Fruit fly (Drosophila melanogaster) whole organism, embryonic: ENCODE data around the gene CG6012.

Experiments
- Asciz ChIP-seq: fragments of 200-800 bp; sonication (Bioruptor generic); optimal IDR thresholded peaks from 2 replicates; lab custom pipeline; 2017; ENCODE audit warnings: missing biosample characterization, mild to moderate bottlenecking, missing genetic modification characterization, missing genetic modification reagents
- Awh ChIP-seq: fragments of 200-800 bp; sonication (Bioruptor generic); IDR thresholded peaks from 2 replicates; pipeline ENCODE4, ENCODE4 v1.3.6; 2022; ENCODE audit warnings: missing biosample characterization, missing genetic modification characterization
- Bgb ChIP-seq: fragments of 200-800 bp; sonication (Bioruptor generic); IDR thresholded peaks from 2 replicates; pipeline ENCODE4 v1.3.6; 2022; ENCODE audit warnings: missing biosample characterization, missing genetic modification characterization; ENCODE audit not compliant: partially characterized antibody
- CG11456 ChIP-seq: fragments of 200-800 bp; sonication (Bioruptor generic); IDR thresholded peaks from 3 replicates; pipeline ENCODE4 v1.3.6; 2022; ENCODE audit warnings: missing biosample characterization, missing genetic modification characterization
- CG11696 ChIP-seq: fragments of 200-800 bp; sonication (Bioruptor generic); IDR thresholded peaks from 2 replicates; pipeline ENCODE4 v1.3.6; 2022; ENCODE audit warnings: missing biosample characterization, missing genetic modification characterization
- CG12236 ChIP-seq: fragments of 200-800 bp; sonication (Bioruptor generic); optimal IDR thresholded peaks from 2 replicates; lab custom pipeline; 2016; ENCODE audit warnings: missing biosample characterization, missing genetic modification characterization
- CG12744 ChIP-seq: fragments of 200-800 bp; sonication (Bioruptor generic); optimal IDR thresholded peaks from 2 replicates; lab custom pipeline; 2016; ENCODE audit warnings: missing biosample characterization, missing genetic modification characterization
- CG13123 ChIP-seq: fragments of 200-800 bp; sonication (Bioruptor generic); optimal IDR thresholded peaks from 2 replicates; lab custom pipeline; 2016; ENCODE audit warnings: missing biosample characterization, missing genetic modification characterization
- CG15011 ChIP-seq: fragments of 200-800 bp; sonication (Bioruptor generic); optimal IDR thresholded peaks from 3 replicates; lab custom pipeline; 2018; ENCODE audit warnings: missing biosample characterization, mild to moderate bottlenecking, missing genetic modification characterization
- CG15696 ChIP-seq: fragments of 200-800 bp; sonication (Bioruptor generic); optimal IDR thresholded peaks from 2 replicates; lab custom pipeline; 2019; ENCODE audit warnings: missing biosample characterization, mild to moderate bottlenecking, missing genetic modification characterization, moderate library complexity
- CG18262 ChIP-seq: fragments of 200-800 bp; optimal IDR thresholded peaks from 3 replicates; lab custom pipeline; 2019; ENCODE audit warnings: missing biosample characterization, mild to moderate bottlenecking, missing genetic modification characterization, moderate library complexity
- CG2678 ChIP-seq: fragments of 200-800 bp; sonication (Bioruptor generic); optimal IDR thresholded peaks from 3 replicates; lab custom pipeline; 2019; ENCODE audit warnings: missing biosample characterization, mild to moderate bottlenecking, missing genetic modification characterization, moderate library complexity
- CG30403 ChIP-seq: fragments of 200-800 bp; sonication (Bioruptor generic); optimal IDR thresholded peaks from 3 replicates; lab custom pipeline; 2016; ENCODE audit warnings: missing biosample characterization, missing genetic modification characterization
- CG31224 ChIP-seq: fragments of 200-800 bp; sonication (Bioruptor generic); IDR thresholded peaks from 2 replicates; pipeline ENCODE4 v1.3.6; 2022; ENCODE audit warnings: missing biosample characterization, missing genetic modification characterization
- CG31441 ChIP-seq: fragments of 200-800 bp; sonication (Bioruptor generic); IDR thresholded peaks from 2 replicates; pipeline ENCODE4 v1.3.6; 2022; ENCODE audit warnings: missing biosample characterization, missing genetic modification characterization
- CG34224 ChIP-seq: fragments of 200-800 bp; sonication (Bioruptor generic); IDR thresholded peaks from 3 replicates; pipeline ENCODE4 v1.3.6; 2022; ENCODE audit warnings: missing biosample characterization, missing genetic modification characterization; ENCODE audit not compliant: partially characterized antibody
- CG34422 ChIP-seq: fragments of 200-800 bp; sonication (Bioruptor generic); IDR thresholded peaks from 3 replicates; pipeline ENCODE4 v1.3.6; 2022; ENCODE audit warnings: missing biosample characterization, missing genetic modification characterization
- CG3726 ChIP-seq: fragments of 200-800 bp; sonication (Bioruptor generic); IDR thresholded peaks from 3 replicates; pipeline ENCODE4, ENCODE4 v1.3.6; 2022; ENCODE audit warnings: missing biosample characterization, missing genetic modification characterization
- CG6272 ChIP-seq: fragments of 200-800 bp; sonication (Bioruptor generic); IDR thresholded peaks from 2 replicates; pipeline ENCODE4 v1.3.6; 2022; ENCODE audit warnings: missing biosample characterization, missing genetic modification characterization
- CG6683 ChIP-seq: fragments of 200-800 bp; sonication (Bioruptor generic); optimal IDR thresholded peaks from 2 replicates; lab custom pipeline; 2017; ENCODE audit warnings: missing biosample characterization, mild to moderate bottlenecking, missing genetic modification characterization, missing genetic modification reagents
- CG9215 ChIP-seq: fragments of 200-800 bp; sonication (Bioruptor generic); IDR thresholded peaks from 2 replicates; pipeline ENCODE4 v1.3.6; 2022; ENCODE audit warnings: missing biosample characterization, missing genetic modification characterization
- CG9797 ChIP-seq: fragments of 200-800 bp; sonication (Bioruptor generic); optimal IDR thresholded peaks from 3 replicates; lab custom pipeline; 2018; ENCODE audit warnings: missing biosample characterization, mild to moderate bottlenecking, missing genetic modification characterization
- ERR ChIP-seq: fragments of 200-800 bp; sonication (Bioruptor generic); optimal IDR thresholded peaks from 2 replicates; lab custom pipeline; 2016; ENCODE audit warnings: missing biosample characterization, missing genetic modification characterization
- Elba2 ChIP-seq: fragments of 200-800 bp; sonication (Bioruptor generic); optimal IDR thresholded peaks from 3 replicates; lab custom pipeline; 2016; ENCODE audit warnings: missing biosample characterization, missing genetic modification characterization
- Gug ChIP-seq: fragments of 200-800 bp; sonication (Bioruptor generic); IDR thresholded peaks from 4 replicates; pipeline ENCODE4 v1.3.6; 2022; ENCODE audit warnings: missing biosample characterization, missing genetic modification characterization
- Hmr ChIP-seq: fragments of 200-800 bp; sonication (Bioruptor generic); optimal IDR thresholded peaks from 3 replicates; lab custom pipeline; 2017; ENCODE audit warnings: mild to moderate bottlenecking, missing biosample characterization, missing genetic modification reagents, missing genetic modification characterization
- Mes4 ChIP-seq: fragments of 200-800 bp; sonication (Bioruptor generic); optimal IDR thresholded peaks from 2 replicates; lab custom pipeline; 2016; ENCODE audit warnings: missing biosample characterization, missing genetic modification characterization
- NFAT ChIP-seq: fragments of 200-800 bp; sonication (Bioruptor generic); IDR thresholded peaks from 2 replicates; pipeline ENCODE4 v1.3.6; 2022; ENCODE audit warnings: missing biosample characterization, missing genetic modification characterization
- Sox100B ChIP-seq: fragments of 200-800 bp; sonication (Bioruptor generic); optimal IDR thresholded peaks from 3 replicates; lab custom pipeline; 2018; ENCODE audit warnings: missing biosample characterization, mild to moderate bottlenecking, missing genetic modification characterization
- Sry-δ ChIP-seq: fragments of 200-800 bp; sonication (Bioruptor generic); optimal IDR thresholded peaks from 2 replicates; lab custom pipeline; 2016; ENCODE audit warnings: missing biosample characterization, missing genetic modification characterization
- Vsx1 ChIP-seq: fragments of 200-800 bp; sonication (Bioruptor generic); optimal IDR thresholded peaks from 2 replicates; lab custom pipeline; 2017; ENCODE audit warnings: missing biosample characterization, mild to moderate bottlenecking, missing genetic modification characterization, missing genetic modification reagents
- YL-1 ChIP-seq: fragments of 200-800 bp; sonication (Bioruptor generic); optimal IDR thresholded peaks from 3 replicates; lab custom pipeline; 2017; ENCODE audit warnings: missing biosample characterization, mild to moderate bottlenecking, missing genetic modification characterization
- ac ChIP-seq: fragments of 200-800 bp; sonication (Bioruptor generic); optimal IDR thresholded peaks from 3 replicates; lab custom pipeline; 2017; ENCODE audit warnings: missing biosample characterization, mild to moderate bottlenecking, missing genetic modification characterization
- bbx ChIP-seq: fragments of 200-800 bp; sonication (Bioruptor generic); IDR thresholded peaks from 2 replicates; pipeline ENCODE4 v1.3.6; 2022; ENCODE audit warnings: missing biosample characterization, missing genetic modification characterization; ENCODE audit not compliant: partially characterized antibody
- bsh ChIP-seq, 2 experiments: fragments of 200-800 bp; sonication (Bioruptor generic); optimal IDR thresholded peaks; 2 replicates each; lab custom pipeline; 2017 to 2018; ENCODE audit warnings: mild to moderate bottlenecking in 2 of 2, missing biosample characterization in 2 of 2, missing genetic modification characterization in 2 of 2, moderate library complexity in 1 of 2
- chif ChIP-seq, 2 experiments: fragments of 200-800 bp; sonication (Bioruptor generic); optimal IDR thresholded peaks; 3 replicates each; lab custom pipeline; 2016; ENCODE audit warnings: missing biosample characterization in 2 of 2, missing genetic modification characterization in 2 of 2
- ci ChIP-seq: fragments of 200-800 bp; sonication (Bioruptor generic); IDR thresholded peaks from 3 replicates; pipeline ENCODE4 v1.3.6; 2022; ENCODE audit warnings: missing biosample characterization, missing genetic modification characterization
- gcm2 ChIP-seq: fragments of 200-800 bp; sonication (Bioruptor generic); optimal IDR thresholded peaks from 2 replicates; lab custom pipeline; 2016; ENCODE audit warnings: missing biosample characterization, missing genetic modification characterization
- gsb-n ChIP-seq: fragments of 200-800 bp; sonication (Bioruptor generic); optimal IDR thresholded peaks from 3 replicates; lab custom pipeline; 2018; ENCODE audit warnings: missing biosample characterization, mild to moderate bottlenecking, missing genetic modification characterization
- hbn ChIP-seq: fragments of 200-800 bp; sonication (Bioruptor generic); IDR thresholded peaks from 2 replicates; pipeline ENCODE4 v1.3.6; 2022; ENCODE audit warnings: missing biosample characterization, missing genetic modification characterization; ENCODE audit not compliant: partially characterized antibody
- hth ChIP-seq: fragments of >200 bp; optimal IDR thresholded peaks from 2 replicates; lab custom pipeline; 2017; ENCODE audit warnings: inconsistent platforms
- inv ChIP-seq: fragments of 200-800 bp; sonication (Bioruptor generic); IDR thresholded peaks from 2 replicates; pipeline ENCODE4 v1.3.6; 2022; ENCODE audit warnings: missing biosample characterization, missing genetic modification characterization; ENCODE audit not compliant: partially characterized antibody
- lola ChIP-seq, 3 experiments: fragments of >200 bp in 2 of 3; fragments of 200-800 bp in 1 of 3; sonication (Bioruptor generic) in 1 of 3; optimal IDR thresholded peaks; 2 replicates each; lab custom pipeline; 2017 to 2019; ENCODE audit warnings: missing biosample characterization in 3 of 3, missing genetic modification characterization in 3 of 3, mild to moderate bottlenecking in 1 of 3, moderate library complexity in 1 of 3
- onecut ChIP-seq: fragments of 200-800 bp; sonication (Bioruptor generic); IDR thresholded peaks from 2 replicates; pipeline ENCODE4 v1.3.6; 2022; ENCODE audit warnings: missing biosample characterization, missing genetic modification characterization
- p53 ChIP-seq: fragments of 200-800 bp; sonication (Bioruptor generic); optimal IDR thresholded peaks from 2 replicates; lab custom pipeline; 2016; ENCODE audit warnings: missing biosample characterization, missing genetic modification characterization
- phol ChIP-seq: fragments of 200-800 bp; sonication (Bioruptor generic); optimal IDR thresholded peaks from 3 replicates; lab custom pipeline; 2018; ENCODE audit warnings: missing biosample characterization, mild to moderate bottlenecking, missing genetic modification characterization, moderate library complexity
- salm ChIP-seq: fragments of 200-800 bp; sonication (Bioruptor generic); optimal IDR thresholded peaks from 2 replicates; lab custom pipeline; 2018; ENCODE audit warnings: missing biosample characterization, mild to moderate bottlenecking, missing genetic modification characterization
- ssp ChIP-seq: fragments of 200-800 bp; sonication (Bioruptor generic); IDR thresholded peaks from 2 replicates; pipeline ENCODE4 v1.3.6; 2022; ENCODE audit warnings: missing biosample characterization, missing genetic modification characterization
- tna ChIP-seq: fragments of 200-800 bp; sonication (Bioruptor generic); IDR thresholded peaks from 2 replicates; pipeline ENCODE4 v1.3.6; 2022; ENCODE audit warnings: missing biosample characterization, missing genetic modification characterization; ENCODE audit not compliant: partially characterized antibody
- vnd ChIP-seq: fragments of 200-800 bp; sonication (Bioruptor generic); IDR thresholded peaks from 3 replicates; pipeline ENCODE4 v1.3.6; 2022; ENCODE audit warnings: missing biosample characterization, missing genetic modification characterization; ENCODE audit not compliant: partially characterized antibody
- wor ChIP-seq: fragments of 200-800 bp; sonication (Bioruptor generic); IDR thresholded peaks from 2 replicates; pipeline ENCODE4 v1.3.6; 2022; ENCODE audit warnings: missing biosample characterization, missing genetic modification characterization
- yki ChIP-seq: fragments of >200 bp; optimal IDR thresholded peaks from 3 replicates; lab custom pipeline; 2018

Gene CG6012

dm6 chr2L:16826872-16827506 is 34.3 kb downstream of the CG6012 start, which contains the start of gene AspRS-m (continued):
- TF ChIP-seq CG34224 (GFP tag; lab: Robert Waterston, UW) (peak; percentile 76), yki (no peak), gcm2 (GFP tag; lab: Kevin White, UChicago) (no peak), Mes4 (GFP tag; lab: Kevin White, UChicago) (no peak), lola (GFP tag; optimal IDR thresholded peaks at IDR 0.05; lab: Kevin White, UChicago) (no peak), Asciz (no peak), CG6272 (GFP tag; lab: Robert Waterston, UW) (0 out of 2 replicates have a peak, but pooled peaks have one; percentile 14), CG31441 (no peak), CG12744 (GFP tag; lab: Kevin White, UChicago) (no peak), CG11696 (GFP tag; lab: Robert Waterston, UW) (no peak), NFAT (GFP tag; lab: Robert Waterston, UW) (no peak), CG2678 (tag; lab: Kevin White, UChicago) (no peak), hth (lab: Kevin White, UChicago) (no peak), bbx (peak; percentile 89), wor (GFP tag; lab: Robert Waterston, UW) (no peak), onecut (GFP tag; lab: Robert Waterston, UW) (no peak), inv (GFP tag; lab: Robert Waterston, UW) (peak; percentile 88), ssp (GFP tag; lab: Robert Waterston, UW) (no peak), CG30403 (GFP tag; lab: Kevin White, UChicago) (peak; percentile 46), CG18262 (no peak), CG12236 (GFP tag; lab: Kevin White, UChicago) (no peak), CG13123 (no peak), salm (tag; lab: Kevin White, UChicago) (no peak), Vsx1 (GFP tag; lab: Kevin White, UChicago) (no peak), p53 (GFP tag; lab: Kevin White, UChicago) (no peak), Sox100B (no peak), YL-1 (peak; percentile 73), ac (GFP tag; lab: Kevin White, UChicago) (no peak), CG9215 (GFP tag; lab: Robert Waterston, UW) (no peak), Gug (GFP tag; lab: Robert Waterston, UW) (no peak; the same call in 3 of the 4 replicates), gsb-n (no peak), Hmr (no peak), ci (no peak), Awh (no peak), tna (peak; percentile 77; the same call in 1 of the 2 replicates), CG3726 (GFP tag; lab: Robert Waterston, UW) (no peak), bsh (GFP tag; optimal IDR thresholded peaks at IDR 0.05; lab: Kevin White, UChicago) (no peak), CG6683 (GFP tag; lab: Kevin White, UChicago) (no peak)

dm6 chr2L:16824905-16825333 is 36.4 kb downstream of the CG6012 start, which contains the start of gene Cse1:
TSS of gene Cse1 (minus strand) at chr2L:16825207.
- TF ChIP-seq CG15011 (GFP tag; lab: Kevin White, UChicago) (no peak), Bgb (GFP tag; lab: Robert Waterston, UW) (peak; percentile 45; the same call in 1 of the 2 replicates), phol (tag; lab: Kevin White, UChicago) (peak; percentile 18), hbn (GFP tag; lab: Robert Waterston, UW) (0 out of 2 replicates have a peak, but pooled peaks have one; percentile 39), salm (tag; lab: Kevin White, UChicago) (no peak), vnd (GFP tag; lab: Robert Waterston, UW) (0 out of 3 replicates have a peak, but pooled peaks have one; percentile 27), CG34422 (GFP tag; lab: Robert Waterston, UW) (peak; percentile 92), chif (GFP tag; optimal IDR thresholded peaks at IDR 0.05; lab: Kevin White, UChicago) (no peak), Elba2 (GFP tag; lab: Kevin White, UChicago) (no peak), ERR (GFP tag; lab: Kevin White, UChicago) (no peak), CG9797 (GFP tag; lab: Kevin White, UChicago) (peak; percentile 17), Sry-δ (GFP tag; lab: Kevin White, UChicago) (peak; percentile 81), CG11456 (GFP tag; lab: Robert Waterston, UW) (no peak), CG31224 (GFP tag; lab: Robert Waterston, UW) (0 out of 2 replicates have a peak, but pooled peaks have one; percentile 22), CG15696 (tag; lab: Kevin White, UChicago) (no peak)
